Worm (Caenorhabditis elegans): ENCODE measurements around the gene pals-29.

- TF ChIP-seq ref-2 (tag; optimal IDR thresholded peaks at IDR 0.05) = no peak
- TF ChIP-seq unc-55 (GFP tag; optimal IDR thresholded peaks at IDR 0.05) = no peak
- no peak for TF ChIP-seq K02D7.2 (tag; optimal IDR thresholded peaks at IDR 0.05)
Measured at ce11 chrIV:14515162-14515561, 27.3 kb downstream of the pals-29 start.
